Worm (Caenorhabditis elegans) whole organism, young adult: ENCODE results near the gene acr-20.

Source experiments
- B0019.2 ChIP-seq: fragments of 200-800 bp; sonication (Bioruptor generic); conservative IDR thresholded peaks from 2 replicates; pipeline ENCODE4 v1.3.6; 2022; ENCODE audit warnings: missing genetic modification reagents, missing genetic modification characterization, missing compliant biosample characterization
- B0035.1 ChIP-seq: sonication (generic microtip); optimal IDR thresholded peaks from 2 replicates; lab custom pipeline; 2016; ENCODE audit warnings: missing genetic modification characterization, mild to moderate bottlenecking, missing compliant biosample characterization, missing genotype, missing genetic modification reagents
- F22D6.2 ChIP-seq: sonication (generic microtip); optimal IDR thresholded peaks from 2 replicates; lab custom pipeline; 2016; ENCODE audit warnings: mild to moderate bottlenecking, missing genetic modification characterization, missing compliant biosample characterization
- F37B4.10 ChIP-seq: fragments of 200-800 bp; sonication (Bioruptor generic); IDR thresholded peaks from 2 replicates; pipeline ENCODE4 v1.3.6; 2022; ENCODE audit warnings: missing genetic modification characterization, missing compliant biosample characterization
- F39B2.1 ChIP-seq: fragments of 200-800 bp; sonication (Bioruptor generic); IDR thresholded peaks from 2 replicates; pipeline ENCODE4 v1.3.6; 2022; ENCODE audit warnings: missing genetic modification reagents, missing genetic modification characterization, missing compliant biosample characterization
- F55B11.4 ChIP-seq: sonication (generic microtip); optimal IDR thresholded peaks from 2 replicates; lab custom pipeline; 2016; ENCODE audit warnings: missing compliant biosample characterization, missing genetic modification characterization, borderline replicate concordance; ENCODE audit not compliant: insufficient read depth
- K12H6.12 ChIP-seq: fragments of 200-800 bp; sonication (Bioruptor generic); optimal IDR thresholded peaks from 2 replicates; lab custom pipeline; 2018; ENCODE audit warnings: mild to moderate bottlenecking, missing genetic modification characterization, missing compliant biosample characterization
- Y79H2A.3 ChIP-seq: fragments of 200-800 bp; sonication (Bioruptor generic); conservative IDR thresholded peaks from 2 replicates; pipeline ENCODE4 v1.3.6; 2022; ENCODE audit warnings: missing genetic modification reagents, missing genetic modification characterization, missing compliant biosample characterization
- ZK185.1 ChIP-seq: sonication (generic microtip); optimal IDR thresholded peaks from 2 replicates; lab custom pipeline; 2016; ENCODE audit warnings: mild to moderate bottlenecking, missing genetic modification characterization, missing compliant biosample characterization; ENCODE audit not compliant: poor library complexity, severe bottlenecking
- aptf-2 ChIP-seq: fragments of 200-800 bp; sonication (Bioruptor generic); conservative IDR thresholded peaks from 2 replicates; pipeline ENCODE4 v1.3.6; 2022; ENCODE audit warnings: missing genetic modification reagents, missing genetic modification characterization, missing compliant biosample characterization
- attf-3 ChIP-seq: fragments of 200-800 bp; sonication (Bioruptor generic); conservative IDR thresholded peaks from 2 replicates; pipeline ENCODE4 v1.3.6; 2022; ENCODE audit warnings: missing genetic modification reagents, missing genetic modification characterization, missing compliant biosample characterization
- attf-6 ChIP-seq: fragments of 200-800 bp; sonication (Bioruptor generic); IDR thresholded peaks from 2 replicates; pipeline ENCODE4 v1.3.6; 2022; ENCODE audit warnings: missing genetic modification reagents, missing genetic modification characterization, missing compliant biosample characterization
- bed-1 ChIP-seq: fragments of 200-800 bp; sonication (Bioruptor generic); IDR thresholded peaks from 2 replicates; pipeline ENCODE4 v1.3.6; 2022; ENCODE audit warnings: missing genetic modification reagents, missing genetic modification characterization, missing compliant biosample characterization
- ccch-3 ChIP-seq: fragments of 200-800 bp; sonication (Bioruptor generic); optimal IDR thresholded peaks from 2 replicates; lab custom pipeline; 2018; ENCODE audit warnings: mild to moderate bottlenecking, missing genetic modification characterization, missing compliant biosample characterization
- cebp-2 ChIP-seq: fragments of 200-800 bp; sonication (Bioruptor generic); IDR thresholded peaks from 2 replicates; pipeline ENCODE4 v1.3.6; 2022; ENCODE audit warnings: missing genetic modification characterization, missing compliant biosample characterization
- chd-7 ChIP-seq: sonication (generic microtip); optimal IDR thresholded peaks from 2 replicates; lab custom pipeline; 2016; ENCODE audit warnings: mild to moderate bottlenecking, missing genetic modification characterization, moderate library complexity, missing compliant biosample characterization
- die-1 ChIP-seq: sonication (generic microtip); optimal IDR thresholded peaks from 2 replicates; lab custom pipeline; 2016; ENCODE audit warnings: missing genotype, mild to moderate bottlenecking, missing genetic modification characterization, missing compliant biosample characterization
- efl-1 ChIP-seq: fragments of 150-350 bp; optimal IDR thresholded peaks from 2 replicates; lab custom pipeline; 2014; ENCODE audit warnings: missing biosample characterization, missing genetic modification reagents, missing genetic modification characterization
- egl-44 ChIP-seq: fragments of 200-800 bp; sonication (Bioruptor generic); IDR thresholded peaks from 2 replicates; pipeline ENCODE4 v1.3.6; 2022; ENCODE audit warnings: missing genetic modification reagents, missing genetic modification characterization, missing compliant biosample characterization
- gei-17 ChIP-seq: fragments of 200-800 bp; sonication (Bioruptor generic); optimal IDR thresholded peaks from 2 replicates; lab custom pipeline; 2018; ENCODE audit warnings: mild to moderate bottlenecking, missing genetic modification characterization, missing compliant biosample characterization
- hsf-1 ChIP-seq: fragments of 200-800 bp; sonication (Bioruptor generic); IDR thresholded peaks from 2 replicates; pipeline ENCODE4 v1.3.6; 2022; ENCODE audit warnings: missing genetic modification reagents, missing genetic modification characterization, missing compliant biosample characterization
- lag-1 ChIP-seq: fragments of 200-800 bp; sonication (Bioruptor generic); IDR thresholded peaks from 2 replicates; pipeline ENCODE4 v1.3.6; 2022; ENCODE audit warnings: missing genetic modification reagents, missing genetic modification characterization, missing compliant biosample characterization
- lin-54 ChIP-seq: fragments of 200-800 bp; sonication (Bioruptor generic); optimal IDR thresholded peaks from 2 replicates; lab custom pipeline; 2018; ENCODE audit warnings: mild to moderate bottlenecking, missing genetic modification characterization, missing compliant biosample characterization
- lir-1 ChIP-seq: fragments of 200-800 bp; sonication (Bioruptor generic); conservative IDR thresholded peaks from 2 replicates; pipeline ENCODE4 v1.3.6; 2022; ENCODE audit warnings: missing genetic modification reagents, missing genetic modification characterization, missing compliant biosample characterization
- madf-3 ChIP-seq: fragments of 200-800 bp; sonication (Bioruptor generic); IDR thresholded peaks from 2 replicates; pipeline ENCODE4 v1.3.6; 2022; ENCODE audit warnings: missing genetic modification reagents, missing genetic modification characterization, missing compliant biosample characterization
- madf-8 ChIP-seq: fragments of 200-800 bp; sonication (Bioruptor generic); conservative IDR thresholded peaks from 2 replicates; pipeline ENCODE4 v1.3.6; 2022; ENCODE audit warnings: missing genetic modification reagents, missing genetic modification characterization, missing compliant biosample characterization
- mel-28 ChIP-seq: sonication (generic microtip); optimal IDR thresholded peaks from 2 replicates; lab custom pipeline; 2016; ENCODE audit warnings: borderline replicate concordance, mild to moderate bottlenecking, missing genetic modification characterization, missing compliant biosample characterization
- mes-4 ChIP-seq: sonication (generic microtip); optimal IDR thresholded peaks from 2 replicates; lab custom pipeline; 2016; ENCODE audit warnings: missing genotype, missing genetic modification characterization, missing compliant biosample characterization
- nfya-1 ChIP-seq: sonication (generic microtip); optimal IDR thresholded peaks from 2 replicates; lab custom pipeline; 2017; ENCODE audit warnings: antibody characterized with exemption, missing compliant biosample characterization, missing genetic modification characterization, borderline replicate concordance; ENCODE audit not compliant: insufficient read depth
- nfyb-1 ChIP-seq: fragments of 200-800 bp; sonication (Bioruptor generic); IDR thresholded peaks from 2 replicates; pipeline ENCODE4 v1.3.6; 2022; ENCODE audit warnings: missing genetic modification reagents, missing genetic modification characterization, missing compliant biosample characterization
- nhr-179 ChIP-seq: sonication (generic microtip); optimal IDR thresholded peaks from 2 replicates; lab custom pipeline; 2016; ENCODE audit warnings: mild to moderate bottlenecking, missing genetic modification characterization, missing compliant biosample characterization
- nhr-80 ChIP-seq: sonication (generic microtip); optimal IDR thresholded peaks from 2 replicates; lab custom pipeline; 2016; ENCODE audit warnings: missing genetic modification characterization, missing compliant biosample characterization
- nhr-90 ChIP-seq: sonication (generic microtip); optimal IDR thresholded peaks from 2 replicates; lab custom pipeline; 2016; ENCODE audit warnings: missing genotype, mild to moderate bottlenecking, missing genetic modification characterization, missing compliant biosample characterization
- pbrm-1 ChIP-seq: fragments of 200-800 bp; sonication (Bioruptor generic); IDR thresholded peaks from 2 replicates; pipeline ENCODE4 v1.3.6; 2022; ENCODE audit warnings: missing genetic modification reagents, missing genetic modification characterization, missing compliant biosample characterization
- repo-1 ChIP-seq: sonication (generic microtip); optimal IDR thresholded peaks from 2 replicates; lab custom pipeline; 2017; ENCODE audit warnings: mild to moderate bottlenecking, missing genetic modification characterization, missing compliant biosample characterization
- sea-2 ChIP-seq: fragments of 200-800 bp; sonication (Bioruptor generic); IDR thresholded peaks from 2 replicates; pipeline ENCODE4 v1.3.6; 2022; ENCODE audit warnings: missing genetic modification characterization, missing compliant biosample characterization
- snpc-1.1 ChIP-seq: sonication (generic microtip); optimal IDR thresholded peaks from 2 replicates; lab custom pipeline; 2017; ENCODE audit warnings: missing genetic modification characterization, mild to moderate bottlenecking, missing compliant biosample characterization, antibody characterized with exemption, moderate library complexity, missing genotype, missing genetic modification reagents; ENCODE audit not compliant: insufficient read depth
- snpc-3.4 ChIP-seq: sonication (generic microtip); optimal IDR thresholded peaks from 2 replicates; lab custom pipeline; 2017; ENCODE audit warnings: missing genetic modification characterization, mild to moderate bottlenecking, missing compliant biosample characterization, antibody characterized with exemption, moderate library complexity, missing genotype, missing genetic modification reagents
- snpc-4 ChIP-seq, 5 experiments: fragments of 150-350 bp in 1 of 5; sonication (generic microtip) in 4 of 5; optimal IDR thresholded peaks; 2 replicates each; lab custom pipeline; 2014 to 2018; ENCODE audit warnings: missing genetic modification characterization in 5 of 5, missing biosample characterization in 3 of 5, antibody characterized with exemption in 2 of 5, mild to moderate bottlenecking in 2 of 5, missing compliant biosample characterization in 2 of 5, missing genotype in 2 of 5, moderate library complexity in 2 of 5, missing genetic modification reagents in 1 of 5
- somi-1 ChIP-seq: fragments of 200-800 bp; sonication (Bioruptor generic); optimal IDR thresholded peaks from 2 replicates; lab custom pipeline; 2018; ENCODE audit warnings: mild to moderate bottlenecking, missing genetic modification characterization, missing compliant biosample characterization
- sptf-2 ChIP-seq: fragments of 200-800 bp; sonication (Bioruptor generic); optimal IDR thresholded peaks from 2 replicates; lab custom pipeline; 2018; ENCODE audit warnings: mild to moderate bottlenecking, missing genetic modification characterization, missing compliant biosample characterization
- tbx-9 ChIP-seq: sonication (generic microtip); optimal IDR thresholded peaks from 2 replicates; lab custom pipeline; 2016; ENCODE audit warnings: borderline replicate concordance, missing genetic modification characterization, inconsistent platforms, missing compliant biosample characterization
- zim-3 ChIP-seq: sonication (generic microtip); optimal IDR thresholded peaks from 2 replicates; lab custom pipeline; 2017; ENCODE audit warnings: mild to moderate bottlenecking, missing genetic modification characterization, moderate library complexity, missing compliant biosample characterization
- ztf-26 ChIP-seq: sonication (generic microtip); optimal IDR thresholded peaks from 2 replicates; lab custom pipeline; 2017; ENCODE audit warnings: missing genetic modification characterization, missing compliant biosample characterization
- ztf-28 ChIP-seq: fragments of 200-800 bp; sonication (Bioruptor generic); IDR thresholded peaks from 2 replicates; pipeline ENCODE4 v1.3.6; 2022; ENCODE audit warnings: missing genetic modification reagents, missing genetic modification characterization, missing compliant biosample characterization

Gene acr-20

DNA sequence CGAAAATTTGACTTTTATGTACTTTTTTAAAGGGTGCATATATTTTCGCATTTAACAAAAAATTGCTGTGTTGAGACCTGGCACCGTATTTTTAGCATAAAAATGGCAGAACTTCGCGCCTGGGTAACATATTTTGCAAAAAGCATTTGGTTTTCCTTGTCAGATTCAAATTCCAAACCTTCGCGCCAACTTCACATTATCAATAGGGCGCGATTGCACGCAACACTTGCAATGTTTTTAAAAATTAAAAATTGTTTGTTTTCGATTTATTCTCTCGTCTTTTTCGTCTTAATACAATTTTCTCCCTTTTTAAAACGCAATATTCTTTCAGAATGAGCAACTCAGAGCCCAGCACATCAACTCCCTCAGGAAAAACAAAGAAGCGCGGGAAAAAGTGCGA is 5.9 kb upstream of the acr-20 start, which contains the start of gene mes-2 (continued):
- TF ChIP-seq lag-1 (GFP tag; lab: Robert Waterston, UW): no peak
- TF ChIP-seq F39B2.1 (GFP tag; lab: Robert Waterston, UW): no peak
- no peak for TF ChIP-seq B0035.1
- TF ChIP-seq lin-54 (GFP tag; lab: Kevin White, UChicago): peak; percentile 98
- no peak for TF ChIP-seq snpc-1.1 (tag; lab: Kevin White, UChicago)
- TF ChIP-seq attf-6 (GFP tag; lab: Robert Waterston, UW): no peak
- no peak for TF ChIP-seq nhr-90 (tag; lab: Kevin White, UChicago)
- TF ChIP-seq nhr-80 (tag; lab: Kevin White, UChicago): no peak
- TF ChIP-seq mes-4 (tag; lab: Kevin White, UChicago): no peak
- TF ChIP-seq aptf-2: no peak
- TF ChIP-seq zim-3 (tag; lab: Kevin White, UChicago): no peak
- no peak for TF ChIP-seq Y79H2A.3 (GFP tag; lab: Robert Waterston, UW)
- TF ChIP-seq attf-3 (GFP tag; lab: Robert Waterston, UW): no peak
- TF ChIP-seq chd-7 (tag; lab: Kevin White, UChicago): no peak
- no peak for TF ChIP-seq ztf-26
- TF ChIP-seq sptf-2 (GFP tag; lab: Kevin White, UChicago): no peak
- TF ChIP-seq madf-8: peak; percentile 36
- TF ChIP-seq F22D6.2: no peak
- no peak for TF ChIP-seq nfyb-1
- TF ChIP-seq K12H6.12 (tag; lab: Kevin White, UChicago): no peak
- TF ChIP-seq ZK185.1 (tag; lab: Kevin White, UChicago): no peak
- no peak for TF ChIP-seq B0019.2
- TF ChIP-seq ztf-28 (GFP tag; lab: Robert Waterston, UW): peak; percentile 46; the same call in 1 of the 2 replicates
- TF ChIP-seq nfya-1: no peak
- TF ChIP-seq egl-44 (GFP tag; lab: Robert Waterston, UW): no peak
- TF ChIP-seq tbx-9: no peak
- TF ChIP-seq gei-17: no peak
- 0 out of 2 replicates have a peak, but pooled peaks have one; percentile 29 for TF ChIP-seq lir-1 (GFP tag; lab: Robert Waterston, UW)
- no peak for TF ChIP-seq hsf-1 (GFP tag; lab: Robert Waterston, UW)
- no peak for TF ChIP-seq die-1 (tag; lab: Kevin White, UChicago)
- no peak for TF ChIP-seq bed-1 (GFP tag; lab: Robert Waterston, UW)
- no peak for TF ChIP-seq madf-3 (GFP tag; lab: Robert Waterston, UW)
- TF ChIP-seq nhr-179 (tag; lab: Kevin White, UChicago): no peak
- TF ChIP-seq repo-1 (tag; lab: Kevin White, UChicago): no peak
- TF ChIP-seq F37B4.10 (GFP tag; lab: Robert Waterston, UW): no peak

DNA sequence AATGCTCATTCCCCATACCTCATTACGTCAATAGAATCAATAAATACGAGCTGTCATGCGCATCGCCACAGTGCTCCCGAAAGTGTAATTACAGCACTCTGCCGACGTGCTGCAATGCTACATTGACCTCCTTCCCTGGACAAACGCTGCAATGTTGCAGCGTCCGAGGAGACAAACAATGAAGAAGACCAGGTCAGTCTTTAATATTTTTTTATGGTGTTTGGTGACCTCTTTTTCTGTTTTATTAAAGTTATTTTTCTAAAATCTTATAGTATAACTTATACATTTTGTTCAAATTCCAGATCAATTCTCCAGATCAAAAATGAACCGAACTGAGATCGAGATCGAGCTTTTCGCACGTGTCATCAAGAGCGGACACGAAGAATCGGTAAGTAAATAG is 3.8 kb upstream of the acr-20 start, which contains the start of gene sdz-26:
TSS of gene sdz-26 (plus strand) at position 301 of the 400 bp plus-strand sequence.
- TF ChIP-seq sea-2 (GFP tag; lab: Robert Waterston, UW): no peak
- TF ChIP-seq F55B11.4 (tag; lab: Kevin White, UChicago): no peak
- TF ChIP-seq pbrm-1 (GFP tag; lab: Robert Waterston, UW): no peak
- no peak for TF ChIP-seq sptf-2 (GFP tag; lab: Kevin White, UChicago)
- no peak for TF ChIP-seq snpc-4 (GFP tag; optimal IDR thresholded peaks at IDR 0.05; lab: Kevin White, UChicago)
- no peak for TF ChIP-seq snpc-4 (tag; optimal IDR thresholded peaks at IDR 0.05; lab: Kevin White, UChicago)
- TF ChIP-seq aptf-2: no peak
- no peak for TF ChIP-seq cebp-2
- no peak for TF ChIP-seq snpc-1.1 (tag; lab: Kevin White, UChicago)
- TF ChIP-seq somi-1: no peak
- TF ChIP-seq snpc-3.4 (tag; lab: Kevin White, UChicago): no peak
- no peak for TF ChIP-seq ccch-3 (GFP tag; lab: Kevin White, UChicago)
- TF ChIP-seq mel-28: no peak
- no peak for TF ChIP-seq efl-1 (GFP tag; lab: Kevin White, UChicago)
